Worm (Caenorhabditis elegans) whole organism, late embryonic: ENCODE data around the gene K07F5.17.

Source experiments
- K02D7.2 ChIP-seq: sonication (generic microtip); optimal IDR thresholded peaks from 2 replicates; lab custom pipeline; 2017; ENCODE audit warnings: mild to moderate bottlenecking, missing genetic modification characterization, missing compliant biosample characterization
- K09A11.1 ChIP-seq: sonication (generic microtip); optimal IDR thresholded peaks from 2 replicates; lab custom pipeline; 2017; ENCODE audit warnings: antibody characterized with exemption, mild to moderate bottlenecking, missing genetic modification characterization, missing compliant biosample characterization; ENCODE audit not compliant: insufficient read depth
- Y22D7AL.16 ChIP-seq: sonication (generic microtip); optimal IDR thresholded peaks from 2 replicates; lab custom pipeline; 2016; ENCODE audit warnings: missing genetic modification characterization, missing compliant biosample characterization
- ama-1 ChIP-seq: fragments of 150-350 bp; optimal IDR thresholded peaks from 2 replicates; lab custom pipeline; 2014
- ceh-14 ChIP-seq: sonication (generic microtip); optimal IDR thresholded peaks from 2 replicates; lab custom pipeline; 2016; ENCODE audit warnings: missing genotype, missing genetic modification characterization, missing compliant biosample characterization
- ceh-2 ChIP-seq: sonication (generic microtip); optimal IDR thresholded peaks from 2 replicates; lab custom pipeline; 2016; ENCODE audit warnings: missing genotype, missing genetic modification characterization, missing compliant biosample characterization
- fkh-6 ChIP-seq: sonication (generic microtip); optimal IDR thresholded peaks from 2 replicates; lab custom pipeline; 2016; ENCODE audit warnings: missing genetic modification characterization, missing compliant biosample characterization
- hlh-13 ChIP-seq: fragments of 200-800 bp; sonication (Bioruptor generic); optimal IDR thresholded peaks from 2 replicates; lab custom pipeline; 2018; ENCODE audit warnings: mild to moderate bottlenecking, missing genetic modification characterization, missing compliant biosample characterization
- hlh-30 ChIP-seq: sonication (generic microtip); optimal IDR thresholded peaks from 2 replicates; lab custom pipeline; 2017; ENCODE audit warnings: antibody characterized with exemption, missing genetic modification characterization, missing compliant biosample characterization; ENCODE audit not compliant: insufficient read depth
- lim-6 ChIP-seq: sonication (generic microtip); optimal IDR thresholded peaks from 2 replicates; lab custom pipeline; 2016; ENCODE audit warnings: missing genetic modification characterization, missing compliant biosample characterization
- pha-4 ChIP-seq: fragments of 150-350 bp; optimal IDR thresholded peaks from 2 replicates; lab custom pipeline; 2018; ENCODE audit warnings: missing biosample characterization, missing genetic modification reagents, missing genetic modification characterization
- sox-2 ChIP-seq: fragments of 200-800 bp; sonication (Bioruptor generic); IDR thresholded peaks from 2 replicates; pipeline ENCODE4 v1.3.6; 2022; ENCODE audit warnings: missing genetic modification reagents, missing genetic modification characterization, missing compliant biosample characterization
- unc-55 ChIP-seq: sonication (generic microtip); optimal IDR thresholded peaks from 2 replicates; lab custom pipeline; 2017; ENCODE audit warnings: missing biosample characterization, missing genetic modification reagents, missing genetic modification characterization

DNA sequence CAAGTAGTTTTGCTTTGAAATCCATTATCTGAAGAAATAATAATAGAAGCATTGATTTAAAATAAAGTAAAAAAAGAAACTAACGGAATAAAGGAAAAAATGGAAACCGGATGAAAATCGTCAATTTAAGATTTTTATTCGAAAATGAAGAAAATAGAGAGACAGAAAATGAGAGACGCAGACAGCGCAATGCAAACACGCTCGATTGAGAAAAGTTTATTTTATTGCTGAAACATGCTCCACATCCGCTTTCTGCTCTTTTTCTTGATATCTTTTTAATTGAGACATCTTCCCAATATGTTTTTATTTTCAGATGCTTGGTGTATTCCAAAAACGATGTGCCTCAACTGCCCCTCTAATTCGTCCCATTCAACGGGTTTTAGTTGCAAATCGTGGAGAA lies 42.1 kb downstream of the K07F5.17 start, which contains the start of the genes prp-18 and mccc-1:
- TF ChIP-seq ceh-2 (tag; lab: Kevin White, UChicago) (no peak), unc-55 (GFP tag; lab: Kevin White, UChicago) (peak; percentile 28), pha-4 (no peak), lim-6 (tag; lab: Kevin White, UChicago) (no peak), ama-1 (lab: Kevin White, UChicago) (no peak), hlh-13 (GFP tag; lab: Kevin White, UChicago) (no peak), K09A11.1 (no peak), hlh-30 (tag; lab: Kevin White, UChicago) (no peak), ceh-14 (tag; lab: Kevin White, UChicago) (no peak), fkh-6 (tag; lab: Kevin White, UChicago) (no peak), sox-2 (GFP tag; lab: Robert Waterston, UW) (no peak), K02D7.2 (tag; lab: Kevin White, UChicago) (no peak), Y22D7AL.16 (tag; lab: Kevin White, UChicago) (no peak)
